Worm (Caenorhabditis elegans) whole organism, L3 larva: ENCODE data around the gene gphr-1.

Experiments used
- ZK546.5 ChIP-seq: sonication (generic microtip); optimal IDR thresholded peaks from 2 replicates; lab custom pipeline; 2017; ENCODE audit warnings: missing biosample characterization, missing genetic modification characterization
- fkh-2 ChIP-seq: fragments of 150-350 bp; optimal IDR thresholded peaks from 2 replicates; lab custom pipeline; 2014; ENCODE audit warnings: missing biosample characterization, missing genetic modification reagents, missing genetic modification characterization
- mdl-1 ChIP-seq: fragments of 150-350 bp; optimal IDR thresholded peaks from 2 replicates; lab custom pipeline; 2014; ENCODE audit warnings: missing biosample characterization, missing genetic modification characterization
- nfya-1 ChIP-seq: sonication (generic microtip); optimal IDR thresholded peaks from 2 replicates; lab custom pipeline; 2017; ENCODE audit warnings: missing genetic modification characterization, mild to moderate bottlenecking, missing compliant biosample characterization, antibody characterized with exemption, moderate library complexity; ENCODE audit not compliant: insufficient read depth
- nhr-11 ChIP-seq: fragments of 150-350 bp; optimal IDR thresholded peaks from 2 replicates; lab custom pipeline; 2014; ENCODE audit warnings: missing biosample characterization, missing genetic modification characterization
- nhr-237 ChIP-seq: fragments of 150-350 bp; optimal IDR thresholded peaks from 2 replicates; lab custom pipeline; 2014; ENCODE audit warnings: missing biosample characterization, missing genetic modification characterization
- nhr-28 ChIP-seq: fragments of 150-350 bp; optimal IDR thresholded peaks from 2 replicates; lab custom pipeline; 2014; ENCODE audit warnings: missing biosample characterization, missing genetic modification characterization
- pha-4 ChIP-seq: fragments of 150-350 bp; optimal IDR thresholded peaks from 2 replicates; lab custom pipeline; 2014; ENCODE audit warnings: missing biosample characterization, missing genetic modification reagents, missing genetic modification characterization
- skn-1 ChIP-seq: fragments of 150-350 bp; optimal IDR thresholded peaks from 2 replicates; lab custom pipeline; 2014; ENCODE audit warnings: missing biosample characterization, missing genetic modification characterization
- tbx-2 ChIP-seq: sonication (generic microtip); optimal IDR thresholded peaks from 2 replicates; lab custom pipeline; 2016; ENCODE audit warnings: mild to moderate bottlenecking, missing genetic modification characterization, missing compliant biosample characterization
- unc-39 ChIP-seq: sonication (generic microtip); optimal IDR thresholded peaks from 4 replicates; lab custom pipeline; 2017; ENCODE audit warnings: missing biosample characterization, missing genetic modification characterization
- zag-1 ChIP-seq: fragments of 150-350 bp; optimal IDR thresholded peaks from 2 replicates; lab custom pipeline; 2014; ENCODE audit warnings: missing biosample characterization, missing genetic modification characterization
- ztf-11 ChIP-seq: fragments of 150-350 bp; optimal IDR thresholded peaks from 2 replicates; lab custom pipeline; 2014; ENCODE audit warnings: missing biosample characterization, missing genetic modification characterization
- ztf-4 ChIP-seq: fragments of 150-350 bp; optimal IDR thresholded peaks from 2 replicates; lab custom pipeline; 2014; ENCODE audit warnings: missing biosample characterization, missing genetic modification characterization

- TF ChIP-seq nhr-28 (no peak), unc-39 (no peak), mdl-1 (no peak), tbx-2 (tag; lab: Kevin White, UChicago) (no peak), ztf-4 (tag; lab: Kevin White, UChicago) (no peak), fkh-2 (tag; lab: Kevin White, UChicago) (no peak), nfya-1 (tag; lab: Kevin White, UChicago) (no peak), zag-1 (tag; lab: Kevin White, UChicago) (no peak), skn-1 (no peak), ztf-11 (tag; lab: Kevin White, UChicago) (no peak), ZK546.5 (no peak), nhr-237 (tag; lab: Kevin White, UChicago) (no peak), pha-4 (no peak), nhr-11 (tag; lab: Kevin White, UChicago) (no peak)
These were observed 16.5 kb downstream of the gphr-1 start for ce11 chrIII:12235359-12235758.
